Fruit fly (Drosophila melanogaster) whole organism, embryonic: ENCODE results near the gene gfzf.
A peak's percentile ranks its signal among the peaks of the same experiment; 100 is the strongest.

ENCODE experiments used
- Atf3 ChIP-seq: fragments of 200-800 bp; sonication (Bioruptor generic); optimal IDR thresholded peaks from 3 replicates; lab custom pipeline; 2016; ENCODE audit warnings: missing biosample characterization, missing genetic modification characterization
- B-H1 ChIP-seq: fragments of 200-800 bp; sonication (Bioruptor generic); IDR thresholded peaks from 3 replicates; pipeline ENCODE4 v1.3.6; 2022; ENCODE audit warnings: missing biosample characterization, missing genetic modification characterization
- Bgb ChIP-seq: fragments of 200-800 bp; sonication (Bioruptor generic); IDR thresholded peaks from 2 replicates; pipeline ENCODE4 v1.3.6; 2022; ENCODE audit warnings: missing biosample characterization, missing genetic modification characterization; ENCODE audit not compliant: partially characterized antibody
- BtbVII ChIP-seq: fragments of 200-800 bp; sonication (Bioruptor generic); optimal IDR thresholded peaks from 3 replicates; lab custom pipeline; 2017; ENCODE audit warnings: missing biosample characterization, mild to moderate bottlenecking, missing genetic modification characterization
- Bteb2 ChIP-seq: fragments of 200-800 bp; sonication (Bioruptor generic); optimal IDR thresholded peaks from 2 replicates; lab custom pipeline; 2016; ENCODE audit warnings: missing biosample characterization, missing genetic modification characterization
- CG10565 ChIP-seq: fragments of 200-800 bp; sonication (Bioruptor generic); optimal IDR thresholded peaks from 3 replicates; lab custom pipeline; 2016; ENCODE audit warnings: missing biosample characterization, mild to moderate bottlenecking, missing genetic modification characterization
- CG11456 ChIP-seq: fragments of 200-800 bp; sonication (Bioruptor generic); IDR thresholded peaks from 3 replicates; pipeline ENCODE4 v1.3.6; 2022; ENCODE audit warnings: missing biosample characterization, missing genetic modification characterization
- CG11723 ChIP-seq: fragments of 200-800 bp; sonication (Bioruptor generic); optimal IDR thresholded peaks from 2 replicates; lab custom pipeline; 2017; ENCODE audit warnings: missing biosample characterization, mild to moderate bottlenecking, missing genetic modification characterization
- CG12071 ChIP-seq: fragments of 200-800 bp; sonication (Bioruptor generic); optimal IDR thresholded peaks from 3 replicates; lab custom pipeline; 2018; ENCODE audit warnings: missing biosample characterization, mild to moderate bottlenecking, missing genetic modification characterization
- CG12104 ChIP-seq: fragments of 200-800 bp; sonication (Bioruptor generic); optimal IDR thresholded peaks from 3 replicates; lab custom pipeline; 2016; ENCODE audit warnings: missing biosample characterization, missing genetic modification characterization
- CG12942 ChIP-seq: fragments of 200-800 bp; sonication (Bioruptor generic); optimal IDR thresholded peaks from 3 replicates; lab custom pipeline; 2016; ENCODE audit warnings: missing biosample characterization, missing genetic modification characterization
- CG15011 ChIP-seq: fragments of 200-800 bp; sonication (Bioruptor generic); optimal IDR thresholded peaks from 3 replicates; lab custom pipeline; 2018; ENCODE audit warnings: missing biosample characterization, mild to moderate bottlenecking, missing genetic modification characterization
- CG2120 ChIP-seq: fragments of 200-800 bp; sonication (Bioruptor generic); optimal IDR thresholded peaks from 3 replicates; lab custom pipeline; 2016; ENCODE audit warnings: missing biosample characterization, missing genetic modification characterization
- CG31388 ChIP-seq: fragments of 200-800 bp; sonication (Bioruptor generic); optimal IDR thresholded peaks from 2 replicates; lab custom pipeline; 2016; ENCODE audit warnings: missing biosample characterization, missing genetic modification characterization
- CG32532 ChIP-seq: fragments of 200-800 bp; sonication (Bioruptor generic); IDR thresholded peaks from 2 replicates; pipeline ENCODE4 v1.3.6; 2022; ENCODE audit warnings: missing biosample characterization, missing genetic modification characterization
- CG34376 ChIP-seq: fragments of 200-800 bp; sonication (Bioruptor generic); optimal IDR thresholded peaks from 2 replicates; lab custom pipeline; 2018; ENCODE audit warnings: missing biosample characterization, mild to moderate bottlenecking, missing genetic modification characterization
- CG4328 ChIP-seq: fragments of 200-800 bp; sonication (Bioruptor generic); optimal IDR thresholded peaks from 3 replicates; lab custom pipeline; 2017; ENCODE audit warnings: missing biosample characterization, missing genetic modification reagents, missing genetic modification characterization
- CG4404 ChIP-seq: fragments of 200-800 bp; sonication (Bioruptor generic); IDR thresholded peaks from 2 replicates; pipeline ENCODE4 v1.3.6; 2022; ENCODE audit warnings: missing biosample characterization, missing genetic modification characterization
- CG7372 ChIP-seq: fragments of 200-800 bp; sonication (Bioruptor generic); IDR thresholded peaks from 2 replicates; pipeline ENCODE4 v1.3.6; 2022; ENCODE audit warnings: missing biosample characterization, missing genetic modification characterization
- CG7839 ChIP-seq: fragments of 200-800 bp; sonication (Bioruptor generic); optimal IDR thresholded peaks from 3 replicates; lab custom pipeline; 2018; ENCODE audit warnings: missing biosample characterization, mild to moderate bottlenecking, missing genetic modification characterization, moderate library complexity
- CG9817 ChIP-seq: fragments of 200-800 bp; sonication (Bioruptor generic); optimal IDR thresholded peaks from 2 replicates; lab custom pipeline; 2018; ENCODE audit warnings: missing biosample characterization, mild to moderate bottlenecking, missing genetic modification characterization, moderate library complexity
- CTCF ChIP-seq: fragments of 200-800 bp; sonication (Bioruptor generic); optimal IDR thresholded peaks from 2 replicates; lab custom pipeline; 2017; ENCODE audit warnings: missing biosample characterization, mild to moderate bottlenecking, missing genetic modification characterization, moderate library complexity
- Dad ChIP-seq: fragments of 200-800 bp; sonication (Bioruptor generic); optimal IDR thresholded peaks from 3 replicates; lab custom pipeline; 2016; ENCODE audit warnings: missing biosample characterization, missing genetic modification characterization
- Dip3 ChIP-seq: fragments of 200-800 bp; sonication (Bioruptor generic); optimal IDR thresholded peaks from 3 replicates; lab custom pipeline; 2016; ENCODE audit warnings: missing biosample characterization, missing genetic modification characterization
- Dll ChIP-seq: fragments of 200-800 bp; sonication (Bioruptor generic); IDR thresholded peaks from 4 replicates; pipeline ENCODE4 v1.3.6; 2022; ENCODE audit warnings: missing biosample characterization, missing genetic modification characterization; ENCODE audit not compliant: partially characterized antibody
- Ets97D ChIP-seq: fragments of 200-800 bp; sonication (Bioruptor generic); optimal IDR thresholded peaks from 3 replicates; lab custom pipeline; 2016; ENCODE audit warnings: missing biosample characterization, missing genetic modification characterization
- Gsc ChIP-seq: fragments of 200-800 bp; sonication (Bioruptor generic); IDR thresholded peaks from 2 replicates; pipeline ENCODE4 v1.3.6; 2022; ENCODE audit warnings: missing biosample characterization, missing genetic modification characterization
- Gug ChIP-seq: fragments of 200-800 bp; sonication (Bioruptor generic); IDR thresholded peaks from 4 replicates; pipeline ENCODE4 v1.3.6; 2022; ENCODE audit warnings: missing biosample characterization, missing genetic modification characterization
- Kr ChIP-seq: fragments of 200-800 bp; sonication (Bioruptor generic); optimal IDR thresholded peaks from 2 replicates; lab custom pipeline; 2017; ENCODE audit warnings: missing biosample characterization, mild to moderate bottlenecking, missing genetic modification characterization
- NC2β ChIP-seq: fragments of 200-800 bp; sonication (Bioruptor generic); optimal IDR thresholded peaks from 2 replicates; lab custom pipeline; 2016; ENCODE audit warnings: missing biosample characterization, missing genetic modification characterization
- Oli ChIP-seq: fragments of 200-800 bp; sonication (Bioruptor generic); optimal IDR thresholded peaks from 2 replicates; lab custom pipeline; 2018; ENCODE audit warnings: missing biosample characterization, mild to moderate bottlenecking, missing genetic modification characterization, moderate library complexity
- Pdp1 ChIP-seq, 2 experiments: fragments of 200-800 bp; sonication (Bioruptor generic); optimal IDR thresholded peaks; 3 replicates each; lab custom pipeline; 2016; ENCODE audit warnings: missing biosample characterization in 2 of 2, missing genetic modification characterization in 2 of 2, mild to moderate bottlenecking in 1 of 2, moderate library complexity in 1 of 2
- Sin3A ChIP-seq: fragments of >200 bp; optimal IDR thresholded peaks from 2 replicates; lab custom pipeline; 2018
- Taf1 ChIP-seq: fragments of 200-800 bp; sonication (Bioruptor generic); IDR thresholded peaks from 2 replicates; pipeline ENCODE4 v1.3.6; 2022; ENCODE audit warnings: missing biosample characterization, missing genetic modification characterization
- ash1 ChIP-seq: fragments of 200-800 bp; sonication (Bioruptor generic); optimal IDR thresholded peaks from 2 replicates; lab custom pipeline; 2018; ENCODE audit warnings: missing biosample characterization, mild to moderate bottlenecking, missing genetic modification characterization
- bowl ChIP-seq: fragments of 200-800 bp; sonication (Bioruptor generic); IDR thresholded peaks from 2 replicates; pipeline ENCODE4 v1.3.6; 2022; ENCODE audit warnings: missing biosample characterization, missing genetic modification characterization
- croc ChIP-seq: fragments of 200-800 bp; sonication (Bioruptor generic); conservative IDR thresholded peaks from 3 replicates; pipeline ENCODE4 v1.3.6; 2022; ENCODE audit warnings: missing biosample characterization, missing genetic modification characterization
- dmrt11E ChIP-seq: fragments of 200-800 bp; sonication (Bioruptor generic); optimal IDR thresholded peaks from 3 replicates; lab custom pipeline; 2018; ENCODE audit warnings: missing biosample characterization, mild to moderate bottlenecking, missing genetic modification characterization, moderate library complexity
- esg ChIP-seq: fragments of 200-800 bp; sonication (Bioruptor generic); conservative IDR thresholded peaks from 2 replicates; pipeline ENCODE4 v1.3.6; 2022; ENCODE audit warnings: missing biosample characterization, missing genetic modification characterization
- ftz-f1 ChIP-seq: fragments of 200-800 bp; sonication (Bioruptor generic); optimal IDR thresholded peaks from 2 replicates; lab custom pipeline; 2016; ENCODE audit warnings: missing biosample characterization, missing genetic modification characterization
- gfzf ChIP-seq: fragments of 200-800 bp; sonication (Bioruptor generic); optimal IDR thresholded peaks from 2 replicates; lab custom pipeline; 2016; ENCODE audit warnings: missing biosample characterization, mild to moderate bottlenecking, missing genetic modification characterization, moderate library complexity
- grn ChIP-seq: fragments of 200-800 bp; sonication (Bioruptor generic); optimal IDR thresholded peaks from 3 replicates; lab custom pipeline; 2017; ENCODE audit warnings: missing biosample characterization, missing genetic modification characterization
- ham ChIP-seq: fragments of 200-800 bp; sonication (Bioruptor generic); IDR thresholded peaks from 2 replicates; pipeline ENCODE4 v1.3.6; 2022; ENCODE audit warnings: missing biosample characterization, missing genetic modification characterization
- insv ChIP-seq, 2 experiments: fragments of 200-800 bp; sonication (Bioruptor generic); optimal IDR thresholded peaks; 3 replicates each; lab custom pipeline; 2016 to 2018; ENCODE audit warnings: missing biosample characterization in 2 of 2, missing genetic modification characterization in 2 of 2
- inv ChIP-seq: fragments of 200-800 bp; sonication (Bioruptor generic); IDR thresholded peaks from 2 replicates; pipeline ENCODE4 v1.3.6; 2022; ENCODE audit warnings: missing biosample characterization, missing genetic modification characterization; ENCODE audit not compliant: partially characterized antibody
- nau ChIP-seq: fragments of 200-800 bp; sonication (Bioruptor generic); optimal IDR thresholded peaks from 3 replicates; lab custom pipeline; 2017; ENCODE audit warnings: missing biosample characterization, mild to moderate bottlenecking, missing genetic modification characterization, missing genetic modification reagents
- oc ChIP-seq: fragments of 200-800 bp; sonication (Bioruptor generic); optimal IDR thresholded peaks from 2 replicates; lab custom pipeline; 2018; ENCODE audit warnings: missing biosample characterization, mild to moderate bottlenecking, missing genetic modification characterization, moderate library complexity
- onecut ChIP-seq: fragments of 200-800 bp; sonication (Bioruptor generic); IDR thresholded peaks from 2 replicates; pipeline ENCODE4 v1.3.6; 2022; ENCODE audit warnings: missing biosample characterization, missing genetic modification characterization
- scrt ChIP-seq: fragments of 200-800 bp; sonication (Bioruptor generic); optimal IDR thresholded peaks from 2 replicates; lab custom pipeline; 2018; ENCODE audit warnings: missing biosample characterization, mild to moderate bottlenecking, missing genetic modification characterization, moderate library complexity
- sr ChIP-seq: fragments of 200-800 bp; sonication (Bioruptor generic); IDR thresholded peaks from 3 replicates; pipeline ENCODE4 v1.3.6; 2022; ENCODE audit warnings: missing biosample characterization, missing genetic modification characterization
- wor ChIP-seq: fragments of 200-800 bp; sonication (Bioruptor generic); IDR thresholded peaks from 2 replicates; pipeline ENCODE4 v1.3.6; 2022; ENCODE audit warnings: missing biosample characterization, missing genetic modification characterization

Gene gfzf

DNA sequence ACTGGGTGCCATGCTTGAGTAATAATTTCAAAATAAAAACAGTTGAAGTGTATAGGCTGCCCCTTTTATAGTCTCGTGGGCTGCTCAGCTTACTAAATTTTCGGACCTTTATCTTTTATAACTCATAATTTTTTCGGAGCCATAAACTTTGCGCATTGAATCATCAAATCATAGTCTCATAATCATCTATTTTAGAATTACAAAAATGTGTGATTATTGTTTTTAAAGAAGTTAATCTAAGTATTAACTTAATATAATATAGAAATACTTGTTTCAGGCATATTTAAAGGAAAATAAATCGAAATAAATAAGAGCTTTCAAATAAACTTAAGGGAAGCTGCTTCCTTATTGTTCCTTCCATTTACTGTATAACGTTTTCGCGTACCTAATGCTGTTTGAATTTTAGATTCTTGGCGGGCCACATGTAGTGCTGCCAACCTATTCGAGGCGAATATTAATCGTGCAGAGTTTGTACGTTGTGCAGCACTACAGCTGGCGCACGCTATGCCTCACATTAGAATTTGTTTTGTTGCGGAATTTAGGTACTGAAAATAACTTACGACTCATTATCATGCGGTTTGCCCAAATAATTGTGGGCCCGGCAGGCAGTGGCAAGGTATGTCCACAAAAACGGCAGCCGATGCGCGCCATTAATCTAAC lies 6.4 kb downstream of the gfzf start, which contains the start of the genes CG14610 and CG2656 (continued):
- peak; percentile 69 for TF ChIP-seq Bteb2 (GFP tag; lab: Kevin White, UChicago)
- TF ChIP-seq oc (tag; lab: Kevin White, UChicago), result no peak
- TF ChIP-seq Atf3, result peak; percentile 58
- TF ChIP-seq croc (GFP tag; lab: Robert Waterston, UW), result no peak; the same call in 2 of the 3 replicates
- TF ChIP-seq sr (GFP tag; lab: Robert Waterston, UW), result peak; percentile 23; the same call in 1 of the 3 replicates
- peak; percentile 31; the same call in 1 of the 2 replicates for TF ChIP-seq Taf1 (GFP tag; lab: Robert Waterston, UW)
- TF ChIP-seq CG9817, result peak; percentile 53
- no peak for TF ChIP-seq CG10565
- TF ChIP-seq CG11723 (GFP tag; lab: Kevin White, UChicago), result peak; percentile 65
- TF ChIP-seq Bgb (GFP tag; lab: Robert Waterston, UW), result peak; percentile 77
- peak; percentile 37 for TF ChIP-seq dmrt11E
- no peak for TF ChIP-seq CG12104 (GFP tag; lab: Kevin White, UChicago)
- TF ChIP-seq Oli (tag; lab: Kevin White, UChicago), result peak; percentile 36
- TF ChIP-seq ash1 (GFP tag; lab: Kevin White, UChicago), result peak; percentile 31
- TF ChIP-seq Sin3A (lab: Kevin White, UChicago), result peak; percentile 30
- TF ChIP-seq CG7839 (tag; lab: Kevin White, UChicago), result peak; percentile 58
- no peak for TF ChIP-seq scrt (GFP tag; lab: Kevin White, UChicago)
- peak; percentile 27 for TF ChIP-seq CG34376 (GFP tag; lab: Kevin White, UChicago)
- peak; percentile 52; the same call in 2 of the 4 replicates for TF ChIP-seq Dll
- peak; percentile 82 for TF ChIP-seq Dip3 (GFP tag; lab: Kevin White, UChicago)
- peak; percentile 71 for TF ChIP-seq CG32532 (GFP tag; lab: Robert Waterston, UW)
- peak; percentile 37; the same call in 1 of the 2 replicates for TF ChIP-seq inv (GFP tag; lab: Robert Waterston, UW)
- TF ChIP-seq CG31388, result peak; percentile 21
- TF ChIP-seq B-H1 (GFP tag; lab: Robert Waterston, UW), result peak; percentile 22; the same call in 1 of the 3 replicates
- TF ChIP-seq Ets97D (GFP tag; lab: Kevin White, UChicago), result peak; percentile 82
- TF ChIP-seq grn (GFP tag; lab: Kevin White, UChicago), result no peak
- TF ChIP-seq Kr (GFP tag; lab: Kevin White, UChicago), result no peak
- peak; percentile 41 for TF ChIP-seq ftz-f1 (GFP tag; lab: Kevin White, UChicago)
- peak; percentile 24 for TF ChIP-seq BtbVII (GFP tag; lab: Kevin White, UChicago)
- peak; percentile 21 for TF ChIP-seq CG4328
- TF ChIP-seq ham (GFP tag; lab: Robert Waterston, UW), result no peak
- no peak for TF ChIP-seq nau (GFP tag; lab: Kevin White, UChicago)
- peak; percentile 82 for TF ChIP-seq NC2β
- TF ChIP-seq CG7372, result no peak
- no peak for TF ChIP-seq CG4404 (GFP tag; lab: Robert Waterston, UW)
- TF ChIP-seq Dad (GFP tag; lab: Kevin White, UChicago), result peak; percentile 83
- TF ChIP-seq wor (GFP tag; lab: Robert Waterston, UW), result no peak
- TF ChIP-seq CG12071 (GFP tag; lab: Kevin White, UChicago), result peak; percentile 35
- peak; percentile 92 for TF ChIP-seq CG2120 (GFP tag; lab: Kevin White, UChicago)
- peak; percentile 89 for TF ChIP-seq Gug (GFP tag; lab: Robert Waterston, UW)
- TF ChIP-seq insv (GFP tag; optimal IDR thresholded peaks at IDR 0.05; lab: Kevin White, UChicago), result peak in 1 of 2 experiments; percentile 27
- no peak for TF ChIP-seq Gsc (GFP tag; lab: Robert Waterston, UW)
- no peak for TF ChIP-seq CG15011 (GFP tag; lab: Kevin White, UChicago)
- TF ChIP-seq esg (GFP tag; lab: Robert Waterston, UW), result peak; percentile 42; the same call in 1 of the 2 replicates
- TF ChIP-seq gfzf, result peak; percentile 52
- TF ChIP-seq Pdp1 (GFP tag; optimal IDR thresholded peaks at IDR 0.05; lab: Kevin White, UChicago), result peak; percentile 78 to 89
- peak; percentile 52 for TF ChIP-seq CTCF
- peak; percentile 87 for TF ChIP-seq CG12942 (GFP tag; lab: Kevin White, UChicago)
- no peak; the same call in 1 of the 2 replicates for TF ChIP-seq onecut (GFP tag; lab: Robert Waterston, UW)
- peak; percentile 63; the same call in 2 of the 3 replicates for TF ChIP-seq CG11456 (GFP tag; lab: Robert Waterston, UW)
- TF ChIP-seq bowl, result no peak
